Worm (Caenorhabditis elegans) whole organism, L1 larva: ENCODE measurements around the gene B0303.16.

Source experiments
- ceh-82 ChIP-seq, 3 experiments: fragments of 150-350 bp in 1 of 3; sonication (generic microtip) in 2 of 3; optimal IDR thresholded peaks; 2 replicates each; lab custom pipeline; 2014 to 2017; ENCODE audit warnings: missing biosample characterization in 3 of 3, missing genetic modification characterization in 3 of 3
- lin-13 ChIP-seq: fragments of 150-350 bp; optimal IDR thresholded peaks from 2 replicates; lab custom pipeline; 2014; ENCODE audit warnings: missing biosample characterization, missing genetic modification reagents, missing genetic modification characterization
- lin-35 ChIP-seq, 2 experiments: fragments of 150-350 bp; optimal IDR thresholded peaks; 2 replicates each; lab custom pipeline; 2014; ENCODE audit warnings: missing biosample characterization in 2 of 2, missing genetic modification characterization in 2 of 2, missing genetic modification reagents in 2 of 2
- mab-9 ChIP-seq: fragments of 200-800 bp; sonication (Bioruptor generic); IDR thresholded peaks from 2 replicates; pipeline ENCODE4 v1.3.6; 2022; ENCODE audit warnings: missing genetic modification reagents, missing genetic modification characterization, missing compliant biosample characterization
- nhr-76 ChIP-seq: sonication (generic microtip); optimal IDR thresholded peaks from 2 replicates; lab custom pipeline; 2017; ENCODE audit warnings: missing biosample characterization, missing genetic modification characterization
- unc-62 ChIP-seq: fragments of 150-350 bp; optimal IDR thresholded peaks from 2 replicates; lab custom pipeline; 2014; ENCODE audit warnings: missing biosample characterization, missing genetic modification reagents, missing genetic modification characterization

DNA sequence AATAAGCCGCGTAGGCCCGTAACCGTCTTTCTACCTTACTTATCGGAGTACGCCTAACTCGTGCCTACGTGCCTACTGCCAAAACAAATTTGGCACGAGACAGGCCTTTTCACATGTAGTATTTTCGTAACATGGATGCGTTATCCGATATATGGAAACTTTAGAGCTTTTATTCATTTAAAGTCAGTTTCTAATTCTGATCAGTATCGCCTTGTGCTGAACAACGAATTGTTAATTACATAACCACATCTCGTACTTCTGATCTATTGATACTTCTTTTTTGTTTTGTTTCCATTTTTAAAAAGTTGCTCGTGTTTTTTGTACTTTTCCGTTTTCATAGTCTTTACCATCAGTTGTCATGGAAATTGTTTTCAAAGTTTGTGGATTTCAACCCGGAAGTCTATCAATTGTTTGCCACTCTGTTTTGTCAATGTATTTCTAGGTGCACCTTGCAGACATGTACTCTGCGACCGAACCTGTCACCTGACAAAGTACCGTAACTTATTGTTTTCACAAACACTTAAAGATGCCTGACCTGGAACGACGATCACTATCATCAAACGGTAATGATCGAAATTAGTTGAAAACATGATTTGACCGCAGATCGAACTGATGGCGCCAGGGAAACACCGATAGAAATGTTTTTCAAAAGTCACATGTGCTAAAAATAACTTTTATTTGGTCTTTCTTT lies 47.0 kb upstream of the B0303.16 start:
- TF ChIP-seq unc-62 (GFP tag; lab: Kevin White, UChicago) (no peak), nhr-76 (tag; lab: Kevin White, UChicago) (no peak), lin-13 (GFP tag; lab: Kevin White, UChicago) (no peak), ceh-82 (tag; optimal IDR thresholded peaks at IDR 0.05; lab: Kevin White, UChicago) (no peak), lin-35 (GFP tag; optimal IDR thresholded peaks at IDR 0.05; lab: Kevin White, UChicago) (no peak), mab-9 (no peak)
